Fruit fly (Drosophila melanogaster): ENCODE data around the gene a6.

dm6 chrX:1647876-1648275 lies 47.8 kb downstream of the a6 start:
- TF ChIP-seq Lpt (GFP tag; optimal IDR thresholded peaks at IDR 0.05) (no peak), CG6854 (GFP tag; optimal IDR thresholded peaks at IDR 0.05) (no peak), CG10631 (GFP tag; optimal IDR thresholded peaks at IDR 0.05) (no peak), CG8632 (GFP tag; optimal IDR thresholded peaks at IDR 0.05) (no peak), eg (GFP tag; IDR thresholded peaks at IDR 0.05) (no peak), CG10669 (GFP tag; optimal IDR thresholded peaks at IDR 0.05) (no peak), Sox102F (GFP tag; optimal IDR thresholded peaks at IDR 0.05) (no peak)
